Fruit fly (Drosophila melanogaster) Kc167 (cell line): ENCODE data around the gene CG7548.

Experiments used
- Myc ChIP-seq: fragments of >200 bp; optimal IDR thresholded peaks from 2 replicates; lab custom pipeline; 2017; ENCODE audit warnings: missing external identifiers
- h ChIP-seq: fragments of >200 bp; optimal IDR thresholded peaks from 3 replicates; lab custom pipeline; 2018; ENCODE audit warnings: missing external identifiers
- psq ChIP-seq: fragments of >200 bp; optimal IDR thresholded peaks from 2 replicates; lab custom pipeline; 2017; ENCODE audit warnings: missing external identifiers

DNA sequence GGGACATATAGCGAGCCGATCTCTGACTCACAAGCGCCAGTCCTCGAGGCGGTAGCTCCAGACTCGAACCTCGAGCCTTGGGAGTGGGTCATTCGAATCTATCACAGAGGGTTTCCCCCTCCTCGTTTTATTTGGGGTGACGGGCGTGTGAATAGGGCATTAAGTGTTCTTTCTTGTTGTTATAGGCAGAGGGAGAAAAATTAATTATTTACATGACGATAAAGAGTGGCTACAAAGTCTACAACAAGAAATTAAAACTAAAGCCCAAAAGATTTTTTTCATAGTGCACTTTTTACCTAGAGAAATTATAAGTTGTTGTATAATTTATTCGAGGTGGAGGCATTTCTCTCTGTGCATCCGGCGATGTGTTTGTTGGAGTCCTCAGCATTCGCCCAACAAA, 46.4 kb upstream of the CG7548 start:
- no peak for TF ChIP-seq psq (lab: Kevin White, UChicago)
- no peak for TF ChIP-seq h
- TF ChIP-seq Myc (lab: Kevin White, UChicago): no peak
